Worm (Caenorhabditis elegans): Measurements from ENCODE around the gene K12D12.5.

ce11 chrII:11823566-11824308 is 37.1 kb upstream of the K12D12.5 start, which contains the start of gene Y6D1A.1:
- TF ChIP-seq nhr-12 (tag; optimal IDR thresholded peaks at IDR 0.05) (no peak), ztf-4 (tag; optimal IDR thresholded peaks at IDR 0.05) (no peak), lin-39 (tag; optimal IDR thresholded peaks at IDR 0.05) (no peak), egl-27 (tag; optimal IDR thresholded peaks at IDR 0.05) (no peak), skn-1 (tag; optimal IDR thresholded peaks at IDR 0.05) (no peak), ztf-11 (tag; optimal IDR thresholded peaks at IDR 0.05) (no peak), ztf-1 (GFP tag; conservative IDR thresholded peaks at IDR 0.05) (no peak), mdl-1 (tag; optimal IDR thresholded peaks at IDR 0.05) (no peak), nhr-237 (tag; optimal IDR thresholded peaks at IDR 0.05) (no peak), snpc-4 (tag; optimal IDR thresholded peaks at IDR 0.05) (no peak)
